Fruit fly (Drosophila melanogaster) whole organism, embryonic: ENCODE data around the gene CG18766.

Experiments used
- CG10462 ChIP-seq: fragments of 200-800 bp; sonication (Bioruptor generic); optimal IDR thresholded peaks from 2 replicates; lab custom pipeline; 2016; ENCODE audit warnings: missing biosample characterization, missing genetic modification characterization
- CG10979 ChIP-seq: fragments of 200-800 bp; sonication (Bioruptor generic); optimal IDR thresholded peaks from 2 replicates; lab custom pipeline; 2018; ENCODE audit warnings: missing biosample characterization, mild to moderate bottlenecking, missing genetic modification characterization, moderate library complexity
- CG12104 ChIP-seq: fragments of 200-800 bp; sonication (Bioruptor generic); optimal IDR thresholded peaks from 3 replicates; lab custom pipeline; 2016; ENCODE audit warnings: missing biosample characterization, missing genetic modification characterization
- CG1233 ChIP-seq: fragments of 200-800 bp; sonication (Bioruptor generic); optimal IDR thresholded peaks from 4 replicates; lab custom pipeline; 2018; ENCODE audit warnings: missing biosample characterization, mild to moderate bottlenecking, missing genetic modification characterization
- CG13123 ChIP-seq: fragments of 200-800 bp; sonication (Bioruptor generic); optimal IDR thresholded peaks from 2 replicates; lab custom pipeline; 2016; ENCODE audit warnings: missing biosample characterization, missing genetic modification characterization
- CG14050 ChIP-seq: fragments of 200-800 bp; sonication (Bioruptor generic); IDR thresholded peaks from 3 replicates; pipeline ENCODE4 v1.3.6; 2022; ENCODE audit warnings: missing biosample characterization, missing genetic modification characterization
- CG14710 ChIP-seq: fragments of 200-800 bp; sonication (Bioruptor generic); optimal IDR thresholded peaks from 3 replicates; lab custom pipeline; 2019; ENCODE audit warnings: missing biosample characterization, mild to moderate bottlenecking, missing genetic modification characterization, moderate library complexity
- CG15479 ChIP-seq: fragments of 200-800 bp; sonication (Bioruptor generic); optimal IDR thresholded peaks from 3 replicates; lab custom pipeline; 2019; ENCODE audit warnings: missing biosample characterization, mild to moderate bottlenecking, missing genetic modification characterization, moderate library complexity
- CG17912 ChIP-seq: fragments of 200-800 bp; sonication (Bioruptor generic); optimal IDR thresholded peaks from 2 replicates; lab custom pipeline; 2018; ENCODE audit warnings: missing biosample characterization, mild to moderate bottlenecking, missing genetic modification characterization
- CG18011 ChIP-seq: fragments of 200-800 bp; sonication (Bioruptor generic); optimal IDR thresholded peaks from 2 replicates; lab custom pipeline; 2017; ENCODE audit warnings: missing biosample characterization, missing genetic modification characterization, mild to moderate bottlenecking, moderate library complexity, missing genotype
- CG2875 ChIP-seq: fragments of 200-800 bp; sonication (Bioruptor generic); optimal IDR thresholded peaks from 2 replicates; lab custom pipeline; 2017; ENCODE audit warnings: missing biosample characterization, mild to moderate bottlenecking, missing genetic modification characterization, missing genetic modification reagents
- CG31365 ChIP-seq: fragments of 200-800 bp; sonication (Bioruptor generic); optimal IDR thresholded peaks from 2 replicates; lab custom pipeline; 2018; ENCODE audit warnings: missing biosample characterization, mild to moderate bottlenecking, missing genetic modification characterization
- CG32767 ChIP-seq: fragments of 200-800 bp; sonication (Bioruptor generic); IDR thresholded peaks from 2 replicates; pipeline ENCODE4 v1.3.6; 2022; ENCODE audit warnings: missing biosample characterization, missing genetic modification characterization
- CG34422 ChIP-seq: fragments of 200-800 bp; sonication (Bioruptor generic); IDR thresholded peaks from 3 replicates; pipeline ENCODE4 v1.3.6; 2022; ENCODE audit warnings: missing biosample characterization, missing genetic modification characterization
- CG3726 ChIP-seq: fragments of 200-800 bp; sonication (Bioruptor generic); IDR thresholded peaks from 3 replicates; pipeline ENCODE4, ENCODE4 v1.3.6; 2022; ENCODE audit warnings: missing biosample characterization, missing genetic modification characterization
- CG42726 ChIP-seq: fragments of 200-800 bp; sonication (Bioruptor generic); IDR thresholded peaks from 2 replicates; pipeline ENCODE4 v1.3.6; 2022; ENCODE audit warnings: missing biosample characterization, missing genetic modification characterization; ENCODE audit not compliant: partially characterized antibody
- CG4360 ChIP-seq: fragments of 200-800 bp; sonication (Bioruptor generic); IDR thresholded peaks from 2 replicates; pipeline ENCODE4 v1.3.6; 2022; ENCODE audit warnings: missing biosample characterization, missing genetic modification characterization
- CG4730 ChIP-seq: fragments of 200-800 bp; sonication (Bioruptor generic); IDR thresholded peaks from 2 replicates; pipeline ENCODE4 v1.3.6; 2022; ENCODE audit warnings: missing biosample characterization, missing genetic modification characterization
- CG4854 ChIP-seq: fragments of 200-800 bp; sonication (Bioruptor generic); optimal IDR thresholded peaks from 2 replicates; lab custom pipeline; 2016; ENCODE audit warnings: missing biosample characterization, missing genetic modification characterization, inconsistent platforms
- CG6654 ChIP-seq: fragments of 200-800 bp; sonication (Bioruptor generic); optimal IDR thresholded peaks from 2 replicates; lab custom pipeline; 2017; ENCODE audit warnings: missing biosample characterization, mild to moderate bottlenecking, missing genetic modification characterization
- CG6813 ChIP-seq: fragments of 200-800 bp; sonication (Bioruptor generic); optimal IDR thresholded peaks from 2 replicates; lab custom pipeline; 2017; ENCODE audit warnings: missing biosample characterization, missing genetic modification characterization, mild to moderate bottlenecking, moderate library complexity, missing genetic modification reagents
- CG9215 ChIP-seq: fragments of 200-800 bp; sonication (Bioruptor generic); IDR thresholded peaks from 2 replicates; pipeline ENCODE4 v1.3.6; 2022; ENCODE audit warnings: missing biosample characterization, missing genetic modification characterization
- Dbx ChIP-seq: fragments of 200-800 bp; sonication (Bioruptor generic); IDR thresholded peaks from 3 replicates; pipeline ENCODE4 v1.3.6; 2022; ENCODE audit warnings: missing biosample characterization, missing genetic modification characterization
- Ets97D ChIP-seq: fragments of 200-800 bp; sonication (Bioruptor generic); optimal IDR thresholded peaks from 3 replicates; lab custom pipeline; 2016; ENCODE audit warnings: missing biosample characterization, missing genetic modification characterization
- Fer2 ChIP-seq: fragments of 200-800 bp; sonication (Bioruptor generic); optimal IDR thresholded peaks from 2 replicates; lab custom pipeline; 2018; ENCODE audit warnings: missing biosample characterization, mild to moderate bottlenecking, missing genetic modification characterization, moderate library complexity
- Gug ChIP-seq: fragments of 200-800 bp; sonication (Bioruptor generic); IDR thresholded peaks from 4 replicates; pipeline ENCODE4 v1.3.6; 2022; ENCODE audit warnings: missing biosample characterization, missing genetic modification characterization
- HLH3B ChIP-seq: fragments of 200-800 bp; sonication (Bioruptor generic); IDR thresholded peaks from 2 replicates; pipeline ENCODE4 v1.3.6; 2022; ENCODE audit warnings: missing biosample characterization, missing genetic modification characterization
- HmgD ChIP-seq: fragments of 200-800 bp; sonication (Bioruptor generic); optimal IDR thresholded peaks from 3 replicates; lab custom pipeline; 2016; ENCODE audit warnings: missing biosample characterization, missing genetic modification characterization
- Hr3 ChIP-seq: fragments of 200-800 bp; sonication (Bioruptor generic); optimal IDR thresholded peaks from 3 replicates; lab custom pipeline; 2016; ENCODE audit warnings: missing biosample characterization, missing genetic modification characterization
- NK7.1 ChIP-seq: fragments of 200-800 bp; sonication (Bioruptor generic); optimal IDR thresholded peaks from 3 replicates; lab custom pipeline; 2016; ENCODE audit warnings: missing biosample characterization, missing genetic modification characterization
- Ptx1 ChIP-seq: fragments of 200-800 bp; sonication (Bioruptor generic); IDR thresholded peaks from 2 replicates; pipeline ENCODE4 v1.3.6; 2022; ENCODE audit warnings: missing biosample characterization, missing genetic modification characterization
- Sry-β ChIP-seq: fragments of 200-800 bp; sonication (Bioruptor generic); optimal IDR thresholded peaks from 2 replicates; lab custom pipeline; 2018; ENCODE audit warnings: missing biosample characterization, mild to moderate bottlenecking, missing genetic modification characterization, moderate library complexity
- Trl ChIP-seq, 3 experiments: fragments of >200 bp in 2 of 3; fragments of 200-800 bp in 1 of 3; sonication (Bioruptor generic) in 1 of 3; optimal IDR thresholded peaks; 2 replicates in 1 of 3; 3 replicates in 2 of 3; lab custom pipeline; 2016 to 2017; ENCODE audit warnings: missing biosample characterization in 1 of 3, missing genetic modification characterization in 1 of 3
- Xrp1 ChIP-seq: fragments of 200-800 bp; sonication (Bioruptor generic); IDR thresholded peaks from 2 replicates; pipeline ENCODE4 v1.3.6; 2022; ENCODE audit warnings: missing biosample characterization, missing genetic modification characterization
- az2 ChIP-seq: fragments of 200-800 bp; sonication (Bioruptor generic); optimal IDR thresholded peaks from 3 replicates; lab custom pipeline; 2016; ENCODE audit warnings: missing biosample characterization, missing genetic modification characterization
- bsh ChIP-seq, 2 experiments: fragments of 200-800 bp; sonication (Bioruptor generic); optimal IDR thresholded peaks; 2 replicates each; lab custom pipeline; 2017 to 2018; ENCODE audit warnings: mild to moderate bottlenecking in 2 of 2, missing biosample characterization in 2 of 2, missing genetic modification characterization in 2 of 2, moderate library complexity in 1 of 2
- cg ChIP-seq: fragments of 200-800 bp; sonication (Bioruptor generic); optimal IDR thresholded peaks from 3 replicates; lab custom pipeline; 2019; ENCODE audit warnings: missing biosample characterization, mild to moderate bottlenecking, missing genetic modification characterization, moderate library complexity
- chif ChIP-seq, 2 experiments: fragments of 200-800 bp; sonication (Bioruptor generic); optimal IDR thresholded peaks; 3 replicates each; lab custom pipeline; 2016; ENCODE audit warnings: missing biosample characterization in 2 of 2, missing genetic modification characterization in 2 of 2
- gt ChIP-seq: fragments of 200-800 bp; sonication (Bioruptor generic); IDR thresholded peaks from 2 replicates; pipeline ENCODE4 v1.3.6; 2022; ENCODE audit warnings: missing biosample characterization, missing genetic modification characterization
- insv ChIP-seq, 2 experiments: fragments of 200-800 bp; sonication (Bioruptor generic); optimal IDR thresholded peaks; 3 replicates each; lab custom pipeline; 2016 to 2018; ENCODE audit warnings: missing biosample characterization in 2 of 2, missing genetic modification characterization in 2 of 2
- mirr ChIP-seq: fragments of 200-800 bp; sonication (Bioruptor generic); optimal IDR thresholded peaks from 3 replicates; lab custom pipeline; 2018; ENCODE audit warnings: missing biosample characterization, mild to moderate bottlenecking, missing genetic modification characterization
- nerfin-1 ChIP-seq: fragments of 200-800 bp; sonication (Bioruptor generic); optimal IDR thresholded peaks from 3 replicates; lab custom pipeline; 2019; ENCODE audit warnings: missing biosample characterization, mild to moderate bottlenecking, missing genetic modification characterization, moderate library complexity
- pum ChIP-seq: fragments of 200-800 bp; sonication (Bioruptor generic); optimal IDR thresholded peaks from 2 replicates; lab custom pipeline; 2016; ENCODE audit warnings: missing biosample characterization, missing genetic modification characterization
- ro ChIP-seq: fragments of 200-800 bp; sonication (Bioruptor generic); IDR thresholded peaks from 2 replicates; pipeline ENCODE4 v1.3.6; 2022; ENCODE audit warnings: missing biosample characterization, missing genetic modification characterization
- sisA ChIP-seq: fragments of 200-800 bp; sonication (Bioruptor generic); IDR thresholded peaks from 2 replicates; pipeline ENCODE4 v1.3.6; 2022; ENCODE audit warnings: missing biosample characterization, missing genetic modification characterization
- so ChIP-seq: fragments of 200-800 bp; sonication (Bioruptor generic); IDR thresholded peaks from 3 replicates; pipeline ENCODE4 v1.3.6; 2022; ENCODE audit warnings: missing biosample characterization, missing genetic modification characterization
- trh ChIP-seq: fragments of 200-800 bp; sonication (Bioruptor generic); optimal IDR thresholded peaks from 2 replicates; lab custom pipeline; 2016; ENCODE audit warnings: missing biosample characterization, missing genetic modification characterization
- unc-4 ChIP-seq: fragments of 200-800 bp; sonication (Bioruptor generic); IDR thresholded peaks from 2 replicates; pipeline ENCODE4 v1.3.6; 2022; ENCODE audit warnings: missing biosample characterization, missing genetic modification characterization; ENCODE audit not compliant: partially characterized antibody

CG18766 gene

DNA sequence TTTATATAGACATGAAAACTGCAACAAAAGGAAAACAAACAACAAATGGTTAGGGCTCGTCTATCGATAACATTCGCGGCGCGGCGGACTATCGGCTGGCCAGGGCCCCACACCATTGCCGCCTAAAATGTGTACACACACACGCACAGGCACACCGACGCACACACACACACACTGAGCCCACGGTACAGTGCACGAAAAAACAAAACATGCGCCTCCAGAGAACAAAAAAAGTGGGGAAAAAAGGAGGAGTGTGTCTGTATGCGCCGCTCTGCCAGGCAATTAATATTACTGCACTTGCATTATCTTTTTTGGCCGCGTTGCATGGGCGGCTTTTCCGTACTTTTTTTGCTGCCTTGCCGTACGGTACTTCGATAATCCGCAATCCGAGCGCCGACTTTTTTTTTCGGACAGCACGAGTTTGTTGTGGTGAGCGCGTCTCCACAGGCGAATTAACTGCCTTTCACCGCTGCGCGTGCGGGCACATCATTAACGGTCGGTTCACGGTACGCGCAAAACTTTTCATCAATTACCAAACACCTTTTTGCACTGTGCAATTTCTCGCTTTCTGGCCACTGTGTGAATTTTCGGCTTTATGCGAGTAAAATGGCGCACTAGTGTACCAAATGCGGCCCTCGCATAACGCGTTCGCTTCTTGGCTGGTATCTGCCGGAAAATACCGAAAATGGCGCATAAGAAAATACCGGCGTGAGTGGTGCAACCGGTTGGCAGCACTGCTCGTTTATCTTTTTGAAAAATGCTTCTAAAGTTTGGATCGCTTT, 18.6 kb upstream of the CG18766 start, which contains the start of gene woc (continued):
- TF ChIP-seq CG4854 (GFP tag; lab: Kevin White, UChicago) (no peak), insv (GFP tag; optimal IDR thresholded peaks at IDR 0.05; lab: Kevin White, UChicago) (peak in 1 of 2 experiments; percentile 23), so (peak; percentile 28; the same call in 1 of the 3 replicates), NK7.1 (GFP tag; lab: Kevin White, UChicago) (peak; percentile 37), Ptx1 (peak; percentile 50), CG12104 (GFP tag; lab: Kevin White, UChicago) (peak; percentile 43), az2 (GFP tag; lab: Kevin White, UChicago) (peak; percentile 27), HLH3B (GFP tag; lab: Robert Waterston, UW) (peak; percentile 52; the same call in 1 of the 2 replicates), nerfin-1 (tag; lab: Kevin White, UChicago) (peak; percentile 40), CG10979 (tag; lab: Kevin White, UChicago) (peak; percentile 30), CG18011 (peak; percentile 37), Fer2 (tag; lab: Kevin White, UChicago) (no peak), pum (GFP tag; lab: Kevin White, UChicago) (peak; percentile 39), Gug (peak; percentile 59; the same call in 3 of the 4 replicates), Dbx (peak; percentile 68), sisA (GFP tag; lab: Robert Waterston, UW) (peak; percentile 60), CG32767 (GFP tag; lab: Robert Waterston, UW) (peak; percentile 78), CG42726 (GFP tag; lab: Robert Waterston, UW) (peak; percentile 74; the same call in 1 of the 2 replicates), CG14710 (peak; percentile 75), CG34422 (GFP tag; lab: Robert Waterston, UW) (peak; percentile 96), CG31365 (tag; lab: Kevin White, UChicago) (no peak), CG14050 (GFP tag; lab: Robert Waterston, UW) (peak; percentile 27; the same call in 1 of the 3 replicates), unc-4 (peak; percentile 81), CG15479 (GFP tag; lab: Kevin White, UChicago) (peak; percentile 85), CG10462 (GFP tag; lab: Kevin White, UChicago) (peak; percentile 6), Ets97D (peak; percentile 76), mirr (GFP tag; lab: Kevin White, UChicago) (no peak), gt (GFP tag; lab: Robert Waterston, UW) (no peak)

dm6 chr3R:27253921-27254376, 8.9 kb upstream of the CG18766 start:
- TF ChIP-seq CG3726 (no peak), Hr3 (GFP tag; lab: Kevin White, UChicago) (no peak), Fer2 (tag; lab: Kevin White, UChicago) (no peak), CG6654 (no peak), ro (GFP tag; lab: Robert Waterston, UW) (no peak), Xrp1 (peak; percentile 24; the same call in 1 of the 2 replicates), mirr (GFP tag; lab: Kevin White, UChicago) (peak; percentile 32), cg (GFP tag; lab: Kevin White, UChicago) (peak; percentile 3), HmgD (GFP tag; lab: Kevin White, UChicago) (no peak), Dbx (no peak), bsh (GFP tag; optimal IDR thresholded peaks at IDR 0.05; lab: Kevin White, UChicago) (peak in 1 of 2 experiments; percentile 52), CG4730 (GFP tag; lab: Robert Waterston, UW) (no peak), Sry-β (GFP tag; lab: Kevin White, UChicago) (no peak), CG4360 (GFP tag; lab: Robert Waterston, UW) (0 out of 2 replicates have a peak, but pooled peaks have one; percentile 32), CG13123 (GFP tag; lab: Kevin White, UChicago) (no peak), chif (GFP tag; optimal IDR thresholded peaks at IDR 0.05; lab: Kevin White, UChicago) (no peak), CG9215 (GFP tag; lab: Robert Waterston, UW) (no peak), CG17912 (peak; percentile 18), Trl (optimal IDR thresholded peaks at IDR 0.05; lab: Kevin White, UChicago) (no peak), Trl (GFP tag; optimal IDR thresholded peaks at IDR 0.05; lab: Kevin White, UChicago) (no peak), CG6813 (GFP tag; lab: Kevin White, UChicago) (peak; percentile 31), CG1233 (peak; percentile 28), CG2875 (GFP tag; lab: Kevin White, UChicago) (peak; percentile 41), trh (GFP tag; lab: Kevin White, UChicago) (no peak)
